Worm (Caenorhabditis elegans) whole organism, young adult: ENCODE measurements around the gene F52C12.6.
A peak's percentile ranks its signal among the peaks of the same experiment; 100 is the strongest.

Experiments
- C17E4.6 ChIP-seq: fragments of 200-800 bp; sonication (Bioruptor generic); IDR thresholded peaks from 2 replicates; pipeline ENCODE4 v1.3.6; 2022; ENCODE audit warnings: missing genetic modification reagents, missing genetic modification characterization, missing compliant biosample characterization
- F10E7.11 ChIP-seq: sonication (generic microtip); optimal IDR thresholded peaks from 2 replicates; lab custom pipeline; 2017; ENCODE audit warnings: mild to moderate bottlenecking, missing genetic modification characterization, moderate library complexity, missing compliant biosample characterization
- F33H1.4 ChIP-seq: fragments of 200-800 bp; sonication (Bioruptor generic); IDR thresholded peaks from 2 replicates; pipeline ENCODE4 v1.3.6; 2022; ENCODE audit warnings: missing genetic modification reagents, missing genetic modification characterization, missing compliant biosample characterization
- F52B5.7 ChIP-seq: sonication (generic microtip); optimal IDR thresholded peaks from 2 replicates; lab custom pipeline; 2016; ENCODE audit warnings: mild to moderate bottlenecking, missing genetic modification characterization, missing compliant biosample characterization
- K12H6.12 ChIP-seq: fragments of 200-800 bp; sonication (Bioruptor generic); optimal IDR thresholded peaks from 2 replicates; lab custom pipeline; 2018; ENCODE audit warnings: mild to moderate bottlenecking, missing genetic modification characterization, missing compliant biosample characterization
- Y67H2A.10 ChIP-seq: fragments of 200-800 bp; sonication (Bioruptor generic); conservative IDR thresholded peaks from 2 replicates; pipeline ENCODE4 v1.3.6; 2022; ENCODE audit warnings: missing genetic modification reagents, missing genetic modification characterization, missing compliant biosample characterization
- Y79H2A.3 ChIP-seq: fragments of 200-800 bp; sonication (Bioruptor generic); conservative IDR thresholded peaks from 2 replicates; pipeline ENCODE4 v1.3.6; 2022; ENCODE audit warnings: missing genetic modification reagents, missing genetic modification characterization, missing compliant biosample characterization
- attf-3 ChIP-seq: fragments of 200-800 bp; sonication (Bioruptor generic); conservative IDR thresholded peaks from 2 replicates; pipeline ENCODE4 v1.3.6; 2022; ENCODE audit warnings: missing genetic modification reagents, missing genetic modification characterization, missing compliant biosample characterization
- attf-5 ChIP-seq: fragments of 200-800 bp; sonication (Bioruptor generic); optimal IDR thresholded peaks from 2 replicates; lab custom pipeline; 2018; ENCODE audit warnings: mild to moderate bottlenecking, missing genetic modification characterization, missing compliant biosample characterization
- bed-1 ChIP-seq: fragments of 200-800 bp; sonication (Bioruptor generic); IDR thresholded peaks from 2 replicates; pipeline ENCODE4 v1.3.6; 2022; ENCODE audit warnings: missing genetic modification reagents, missing genetic modification characterization, missing compliant biosample characterization
- cebp-1 ChIP-seq, 2 experiments: fragments of 200-800 bp in 1 of 2; sonication (Bioruptor generic) in 1 of 2; sonication (generic microtip) in 1 of 2; IDR thresholded peaks in 1 of 2; optimal IDR thresholded peaks in 1 of 2; 2 replicates each; pipeline versions ENCODE4 v1.3.6 to Lab custom; 2017 to 2022; ENCODE audit warnings: missing compliant biosample characterization in 2 of 2, missing genetic modification characterization in 2 of 2, mild to moderate bottlenecking in 1 of 2, missing genetic modification reagents in 1 of 2, moderate library complexity in 1 of 2
- ceh-100 ChIP-seq: fragments of 200-800 bp; sonication (Bioruptor generic); IDR thresholded peaks from 2 replicates; pipeline ENCODE4 v1.3.6; 2022; ENCODE audit warnings: missing genetic modification reagents, missing genetic modification characterization, missing compliant biosample characterization
- ceh-27 ChIP-seq: fragments of 200-800 bp; sonication (Bioruptor generic); optimal IDR thresholded peaks from 2 replicates; lab custom pipeline; 2018; ENCODE audit warnings: mild to moderate bottlenecking, missing genetic modification characterization, moderate library complexity, missing compliant biosample characterization
- dox-1 ChIP-seq: fragments of 200-800 bp; sonication (Bioruptor generic); IDR thresholded peaks from 2 replicates; pipeline ENCODE4 v1.3.6; 2022; ENCODE audit warnings: missing genetic modification reagents, missing genetic modification characterization, missing compliant biosample characterization
- dpl-1 ChIP-seq: fragments of 150-350 bp; optimal IDR thresholded peaks from 2 replicates; lab custom pipeline; 2014; ENCODE audit warnings: missing biosample characterization, missing genetic modification reagents, missing genetic modification characterization
- efl-1 ChIP-seq: fragments of 150-350 bp; optimal IDR thresholded peaks from 2 replicates; lab custom pipeline; 2014; ENCODE audit warnings: missing biosample characterization, missing genetic modification reagents, missing genetic modification characterization
- ekl-4 ChIP-seq: fragments of 200-800 bp; sonication (Bioruptor generic); IDR thresholded peaks from 2 replicates; pipeline ENCODE4 v1.3.6; 2022; ENCODE audit warnings: missing genetic modification reagents, missing genetic modification characterization, missing compliant biosample characterization
- him-1 ChIP-seq: sonication (generic microtip); optimal IDR thresholded peaks from 2 replicates; lab custom pipeline; 2016; ENCODE audit warnings: missing genotype, missing genetic modification reagents, missing genetic modification characterization, missing compliant biosample characterization
- hmg-1.2 ChIP-seq: fragments of 200-800 bp; sonication (Bioruptor generic); IDR thresholded peaks from 2 replicates; pipeline ENCODE4 v1.3.6; 2022; ENCODE audit warnings: missing genetic modification reagents, missing genetic modification characterization, missing compliant biosample characterization
- hmg-20 ChIP-seq: fragments of 200-800 bp; sonication (Bioruptor generic); IDR thresholded peaks from 2 replicates; pipeline ENCODE4 v1.3.6; 2022; ENCODE audit warnings: missing genetic modification reagents, missing genetic modification characterization, missing compliant biosample characterization
- lin-26 ChIP-seq: fragments of 200-800 bp; sonication (Bioruptor generic); IDR thresholded peaks from 2 replicates; pipeline ENCODE4 v1.3.6; 2022; ENCODE audit warnings: missing genetic modification reagents, missing genetic modification characterization, missing compliant biosample characterization
- lin-35 ChIP-seq, 3 experiments: fragments of 150-350 bp in 2 of 3; sonication (generic microtip) in 1 of 3; optimal IDR thresholded peaks; 2 replicates each; lab custom pipeline; 2014 to 2018; ENCODE audit warnings: missing biosample characterization in 3 of 3, missing genetic modification characterization in 3 of 3, missing genetic modification reagents in 3 of 3
- lin-54 ChIP-seq: fragments of 200-800 bp; sonication (Bioruptor generic); optimal IDR thresholded peaks from 2 replicates; lab custom pipeline; 2018; ENCODE audit warnings: mild to moderate bottlenecking, missing genetic modification characterization, missing compliant biosample characterization
- lsl-1 ChIP-seq: fragments of 200-800 bp; sonication (Bioruptor generic); optimal IDR thresholded peaks from 2 replicates; lab custom pipeline; 2018; ENCODE audit warnings: mild to moderate bottlenecking, missing genetic modification characterization, moderate library complexity, missing compliant biosample characterization
- madf-10 ChIP-seq: sonication (generic microtip); optimal IDR thresholded peaks from 2 replicates; lab custom pipeline; 2016; ENCODE audit warnings: mild to moderate bottlenecking, missing genetic modification characterization, missing compliant biosample characterization
- madf-6 ChIP-seq: fragments of 200-800 bp; sonication (Bioruptor generic); IDR thresholded peaks from 2 replicates; pipeline ENCODE4 v1.3.6; 2022; ENCODE audit warnings: missing genetic modification reagents, missing genetic modification characterization, missing compliant biosample characterization
- madf-8 ChIP-seq: fragments of 200-800 bp; sonication (Bioruptor generic); conservative IDR thresholded peaks from 2 replicates; pipeline ENCODE4 v1.3.6; 2022; ENCODE audit warnings: missing genetic modification reagents, missing genetic modification characterization, missing compliant biosample characterization
- mcd-1 ChIP-seq: fragments of 200-800 bp; sonication (Bioruptor generic); IDR thresholded peaks from 2 replicates; pipeline ENCODE4 v1.3.6; 2022; ENCODE audit warnings: missing genetic modification reagents, missing genetic modification characterization, missing compliant biosample characterization
- nhr-80 ChIP-seq: sonication (generic microtip); optimal IDR thresholded peaks from 2 replicates; lab custom pipeline; 2016; ENCODE audit warnings: missing genetic modification characterization, missing compliant biosample characterization
- pbrm-1 ChIP-seq: fragments of 200-800 bp; sonication (Bioruptor generic); IDR thresholded peaks from 2 replicates; pipeline ENCODE4 v1.3.6; 2022; ENCODE audit warnings: missing genetic modification reagents, missing genetic modification characterization, missing compliant biosample characterization
- rcor-1 ChIP-seq: fragments of 200-800 bp; sonication (Bioruptor generic); IDR thresholded peaks from 2 replicates; pipeline ENCODE4 v1.3.6; 2022; ENCODE audit warnings: missing genetic modification reagents, missing genetic modification characterization, missing compliant biosample characterization
- sptf-2 ChIP-seq: fragments of 200-800 bp; sonication (Bioruptor generic); optimal IDR thresholded peaks from 2 replicates; lab custom pipeline; 2018; ENCODE audit warnings: mild to moderate bottlenecking, missing genetic modification characterization, missing compliant biosample characterization
- tbp1 ChIP-seq: fragments of 200-800 bp; sonication (Bioruptor generic); optimal IDR thresholded peaks from 2 replicates; lab custom pipeline; 2018; ENCODE audit warnings: mild to moderate bottlenecking, missing genetic modification characterization, missing compliant biosample characterization
- unc-130 ChIP-seq: sonication (generic microtip); optimal IDR thresholded peaks from 2 replicates; lab custom pipeline; 2016; ENCODE audit warnings: missing genetic modification reagents, missing genetic modification characterization, missing compliant biosample characterization
- ztf-28 ChIP-seq: fragments of 200-800 bp; sonication (Bioruptor generic); IDR thresholded peaks from 2 replicates; pipeline ENCODE4 v1.3.6; 2022; ENCODE audit warnings: missing genetic modification reagents, missing genetic modification characterization, missing compliant biosample characterization
- ztf-3 ChIP-seq: fragments of 200-800 bp; sonication (Bioruptor generic); optimal IDR thresholded peaks from 2 replicates; lab custom pipeline; 2018; ENCODE audit warnings: mild to moderate bottlenecking, missing genetic modification characterization, missing compliant biosample characterization

Gene F52C12.6

DNA sequence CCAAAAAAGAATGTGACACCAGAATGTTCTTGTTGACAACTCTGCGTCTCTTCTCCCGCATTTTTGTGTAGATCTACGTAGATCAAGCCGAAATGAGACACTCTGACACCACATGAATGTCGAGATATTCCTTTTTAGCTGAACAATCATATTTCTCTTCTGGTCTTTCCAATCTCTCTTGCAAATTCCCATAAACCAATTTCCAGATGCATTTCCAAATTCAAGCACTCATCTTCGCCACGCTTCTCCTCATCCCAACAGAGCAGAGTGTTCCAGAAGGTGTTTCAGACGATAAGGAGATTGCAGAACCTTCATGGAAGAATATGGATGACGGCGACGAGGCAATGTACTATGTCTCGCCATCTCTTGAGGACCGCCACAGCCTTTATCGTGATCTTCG is 23.3 kb downstream of the F52C12.6 start, which contains the start of gene Y76B12C.8:
Y76B12C.8 (plus strand) TSS at position 207 of the 400 bp plus-strand sequence.
- TF ChIP-seq him-1 (tag; lab: Kevin White, UChicago) (no peak), Y79H2A.3 (GFP tag; lab: Robert Waterston, UW) (no peak), madf-10 (tag; lab: Kevin White, UChicago) (no peak), attf-3 (GFP tag; lab: Robert Waterston, UW) (no peak), K12H6.12 (tag; lab: Kevin White, UChicago) (no peak), lsl-1 (GFP tag; lab: Kevin White, UChicago) (no peak), lin-26 (no peak), hmg-20 (no peak), pbrm-1 (no peak), bed-1 (GFP tag; lab: Robert Waterston, UW) (no peak), Y67H2A.10 (GFP tag; lab: Robert Waterston, UW) (no peak), nhr-80 (no peak), lin-35 (GFP tag; optimal IDR thresholded peaks at IDR 0.05; lab: Kevin White, UChicago) (no peak), C17E4.6 (GFP tag; lab: Robert Waterston, UW) (no peak), sptf-2 (no peak), madf-8 (no peak), F10E7.11 (tag; lab: Kevin White, UChicago) (no peak), hmg-1.2 (GFP tag; lab: Robert Waterston, UW) (no peak), ekl-4 (no peak), F52B5.7 (tag; lab: Kevin White, UChicago) (no peak)

DNA sequence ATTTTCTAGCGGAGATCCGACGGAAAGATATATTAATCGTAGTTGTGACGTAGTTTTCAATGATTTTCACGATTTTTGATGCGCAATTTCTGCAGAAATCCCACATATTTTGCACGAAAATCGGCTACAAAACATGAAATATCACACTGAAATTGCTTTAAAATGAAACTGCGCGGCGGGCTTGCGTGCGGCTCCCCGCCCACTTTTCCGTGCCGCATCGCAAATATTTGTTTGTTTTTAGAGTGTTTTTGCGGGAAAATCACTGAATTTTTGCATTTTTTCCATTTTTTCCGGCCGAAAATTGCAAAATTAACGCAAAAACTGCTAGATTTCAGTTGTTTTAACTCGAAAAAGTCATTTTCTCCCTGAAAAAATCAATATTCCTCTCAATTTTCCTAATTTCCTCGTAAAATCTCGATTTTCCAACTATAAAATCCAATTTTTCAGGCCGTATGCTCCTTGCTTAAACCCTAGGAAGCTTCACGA is 24.5 kb downstream of the F52C12.6 start, which contains the start of gene Y76B12C.6:
Y76B12C.6 (plus strand) TSS at position 436 of the 486 bp plus-strand sequence.
- TF ChIP-seq F33H1.4 (0 out of 2 replicates have a peak, but pooled peaks have one; percentile 18), madf-6 (GFP tag; lab: Robert Waterston, UW) (peak; percentile 48), tbp1 (peak; percentile 9), dpl-1 (GFP tag; lab: Kevin White, UChicago) (peak; percentile 39), ztf-28 (GFP tag; lab: Robert Waterston, UW) (0 out of 2 replicates have a peak, but pooled peaks have one; percentile 34), cebp-1 (GFP tag; IDR thresholded peaks at IDR 0.05; lab: Robert Waterston, UW) (no peak), cebp-1 (tag; optimal IDR thresholded peaks at IDR 0.05; lab: Kevin White, UChicago) (peak; percentile 48), lin-54 (GFP tag; lab: Kevin White, UChicago) (peak; percentile 10), attf-3 (GFP tag; lab: Robert Waterston, UW) (0 out of 2 replicates have a peak, but pooled peaks have one; percentile 32), attf-5 (peak; percentile 40), rcor-1 (GFP tag; lab: Robert Waterston, UW) (no peak), ceh-27 (GFP tag; lab: Kevin White, UChicago) (peak; percentile 11), ceh-100 (GFP tag; lab: Robert Waterston, UW) (peak; percentile 47), ztf-3 (GFP tag; lab: Kevin White, UChicago) (no peak), pbrm-1 (no peak), efl-1 (peak; percentile 55), lsl-1 (GFP tag; lab: Kevin White, UChicago) (peak; percentile 20), unc-130 (GFP tag; lab: Kevin White, UChicago) (no peak), mcd-1 (GFP tag; lab: Robert Waterston, UW) (peak; percentile 53), dox-1 (GFP tag; lab: Robert Waterston, UW) (0 out of 2 replicates have a peak, but pooled peaks have one; percentile 34)
